Worm (Caenorhabditis elegans): Measurements from ENCODE around the gene F26C11.1.

DNA sequence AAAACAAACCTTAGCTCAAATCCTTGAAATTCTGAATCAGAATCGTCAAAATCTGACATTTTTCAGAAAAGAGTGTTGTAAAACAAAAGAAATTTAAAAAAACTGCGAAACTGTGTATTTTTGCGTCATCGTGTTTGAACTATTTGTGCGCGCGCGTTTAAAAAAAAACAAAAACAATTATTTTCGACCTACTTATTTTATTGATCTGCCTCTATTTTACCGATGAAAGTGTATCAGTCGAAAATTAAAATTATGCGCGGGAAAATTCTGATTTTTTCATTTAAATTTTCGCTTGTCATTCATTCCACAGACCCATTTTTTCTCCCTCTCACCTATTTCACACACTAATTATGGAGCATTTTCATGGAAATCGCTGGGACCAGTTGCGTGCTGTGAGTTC is 44.3 kb downstream of the F26C11.1 start, which contains the start of the genes C05C10.7 and C05C10.5:
- TF ChIP-seq zag-1 (tag; optimal IDR thresholded peaks at IDR 0.05): no peak
- TF ChIP-seq nhr-67 (tag; optimal IDR thresholded peaks at IDR 0.05): no peak
- TF ChIP-seq nhr-12 (tag; optimal IDR thresholded peaks at IDR 0.05): no peak

Measured in whole organism, L3 larva.